Fruit fly (Drosophila melanogaster) whole organism, pupa: ENCODE results near the gene CG9775.

Experiments
- CG10348 ChIP-seq: fragments of 200-800 bp; sonication (Bioruptor generic); IDR thresholded peaks from 2 replicates; pipeline ENCODE4 v1.3.6; 2022; ENCODE audit warnings: missing biosample characterization, missing genetic modification characterization
- CG12605 ChIP-seq: fragments of 200-800 bp; sonication (Bioruptor generic); IDR thresholded peaks from 2 replicates; pipeline ENCODE4 v1.3.6; 2022; ENCODE audit warnings: missing biosample characterization, missing genetic modification characterization
- CG13204 ChIP-seq: fragments of 200-800 bp; sonication (Bioruptor generic); optimal IDR thresholded peaks from 2 replicates; lab custom pipeline; 2018; ENCODE audit warnings: missing biosample characterization, mild to moderate bottlenecking, missing genetic modification characterization, moderate library complexity
- CG14655 ChIP-seq: fragments of 200-800 bp; sonication (Bioruptor generic); optimal IDR thresholded peaks from 3 replicates; lab custom pipeline; 2017; ENCODE audit warnings: mild to moderate bottlenecking, missing biosample characterization, missing genetic modification reagents, missing genetic modification characterization
- CG15710 ChIP-seq: fragments of 200-800 bp; sonication (Bioruptor generic); optimal IDR thresholded peaks from 2 replicates; lab custom pipeline; 2018; ENCODE audit warnings: missing biosample characterization, mild to moderate bottlenecking, missing genetic modification characterization, moderate library complexity
- CG17806 ChIP-seq: fragments of 200-800 bp; sonication (Bioruptor generic); optimal IDR thresholded peaks from 2 replicates; lab custom pipeline; 2018; ENCODE audit warnings: missing biosample characterization, mild to moderate bottlenecking, missing genetic modification characterization, moderate library complexity
- CG32121 ChIP-seq: fragments of 200-800 bp; sonication (Bioruptor generic); IDR thresholded peaks from 2 replicates; pipeline ENCODE4 v1.3.6; 2022; ENCODE audit warnings: missing biosample characterization, missing genetic modification characterization
- CG34367 ChIP-seq: fragments of 200-800 bp; sonication (Bioruptor generic); optimal IDR thresholded peaks from 2 replicates; lab custom pipeline; 2018; ENCODE audit warnings: missing biosample characterization, mild to moderate bottlenecking, missing genetic modification characterization
- CG4496 ChIP-seq: fragments of 200-800 bp; sonication (Bioruptor generic); IDR thresholded peaks from 3 replicates; pipeline ENCODE4 v1.3.6; 2022; ENCODE audit warnings: missing biosample characterization, missing genetic modification characterization
- CG8159 ChIP-seq: fragments of 200-800 bp; sonication (Bioruptor generic); optimal IDR thresholded peaks from 3 replicates; lab custom pipeline; 2018; ENCODE audit warnings: missing biosample characterization, mild to moderate bottlenecking, missing genetic modification characterization, moderate library complexity
- CG8301 ChIP-seq: fragments of 200-800 bp; sonication (Bioruptor generic); optimal IDR thresholded peaks from 2 replicates; lab custom pipeline; 2018; ENCODE audit warnings: missing biosample characterization, mild to moderate bottlenecking, missing genetic modification characterization
- CG9948 ChIP-seq: fragments of 200-800 bp; sonication (Bioruptor generic); optimal IDR thresholded peaks from 2 replicates; lab custom pipeline; 2018; ENCODE audit warnings: missing biosample characterization, mild to moderate bottlenecking, missing genetic modification characterization, moderate library complexity
- D1 ChIP-seq: fragments of 200-800 bp; sonication (Bioruptor generic); optimal IDR thresholded peaks from 2 replicates; lab custom pipeline; 2018; ENCODE audit warnings: missing biosample characterization, mild to moderate bottlenecking, missing genetic modification characterization, moderate library complexity
- EcR ChIP-seq: fragments of 200-800 bp; sonication (Bioruptor generic); optimal IDR thresholded peaks from 3 replicates; lab custom pipeline; 2019; ENCODE audit warnings: missing biosample characterization, missing genetic modification characterization, mild to moderate bottlenecking, moderate library complexity, missing genetic modification reagents
- Ets98B ChIP-seq: fragments of 200-800 bp; sonication (Bioruptor generic); IDR thresholded peaks from 2 replicates; pipeline ENCODE4 v1.3.6; 2022; ENCODE audit warnings: missing biosample characterization, missing genetic modification characterization
- Pif1A ChIP-seq: fragments of 200-800 bp; sonication (Bioruptor generic); optimal IDR thresholded peaks from 3 replicates; lab custom pipeline; 2016; ENCODE audit warnings: missing biosample characterization, missing genetic modification characterization
- Pif1B ChIP-seq: fragments of 200-800 bp; sonication (Bioruptor generic); optimal IDR thresholded peaks from 3 replicates; lab custom pipeline; 2016; ENCODE audit warnings: missing biosample characterization, missing genetic modification characterization
- Snoo ChIP-seq: fragments of 200-800 bp; sonication (Bioruptor generic); optimal IDR thresholded peaks from 3 replicates; lab custom pipeline; 2017; ENCODE audit warnings: missing biosample characterization, mild to moderate bottlenecking, missing genetic modification characterization, inconsistent platforms
- fd96Ca ChIP-seq: fragments of 200-800 bp; sonication (Bioruptor generic); IDR thresholded peaks from 3 replicates; pipeline ENCODE4 v1.3.6; 2022; ENCODE audit warnings: missing biosample characterization, missing genetic modification characterization
- gl ChIP-seq: fragments of 200-800 bp; sonication (Bioruptor generic); optimal IDR thresholded peaks from 2 replicates; lab custom pipeline; 2018; ENCODE audit warnings: missing biosample characterization, mild to moderate bottlenecking, missing genetic modification characterization
- rn ChIP-seq: fragments of 200-800 bp; sonication (Bioruptor generic); IDR thresholded peaks from 2 replicates; pipeline ENCODE4 v1.3.6; 2022; ENCODE audit warnings: missing biosample characterization, missing genetic modification characterization

Gene CG9775

DNA sequence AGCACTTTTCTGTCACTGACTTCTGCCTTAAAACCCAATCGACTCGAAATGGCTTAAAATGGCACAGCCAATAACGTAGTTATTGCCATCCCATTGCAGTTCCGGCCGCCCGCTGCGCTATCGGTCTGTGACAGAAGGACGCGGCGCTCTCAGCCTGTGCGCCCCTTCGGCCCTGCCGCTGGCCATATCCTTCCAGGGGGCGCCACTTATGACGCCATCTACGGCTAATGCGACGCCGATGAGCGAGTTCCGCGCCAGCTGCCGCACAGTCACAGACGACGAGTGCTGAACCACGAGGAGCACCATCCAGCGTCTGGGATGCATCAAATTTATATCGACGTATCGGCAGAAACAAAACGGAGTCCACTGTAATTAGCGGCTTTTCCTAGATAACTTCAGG lies 9.0 kb downstream of the CG9775 start:
- TF ChIP-seq CG10348 (GFP tag; lab: Robert Waterston, UW) (no peak), CG4496 (GFP tag; lab: Robert Waterston, UW) (no peak), CG17806 (no peak), CG8159 (tag; lab: Kevin White, UChicago) (no peak), CG34367 (tag; lab: Kevin White, UChicago) (no peak), CG14655 (GFP tag; lab: Kevin White, UChicago) (no peak), D1 (tag; lab: Kevin White, UChicago) (no peak), CG13204 (GFP tag; lab: Kevin White, UChicago) (no peak), CG12605 (GFP tag; lab: Robert Waterston, UW) (no peak), Ets98B (GFP tag; lab: Robert Waterston, UW) (no peak), CG8301 (tag; lab: Kevin White, UChicago) (no peak), CG32121 (GFP tag; lab: Robert Waterston, UW) (no peak), gl (tag; lab: Kevin White, UChicago) (no peak), fd96Ca (no peak), Snoo (tag; lab: Kevin White, UChicago) (no peak), Pif1A (GFP tag; lab: Kevin White, UChicago) (no peak)

DNA sequence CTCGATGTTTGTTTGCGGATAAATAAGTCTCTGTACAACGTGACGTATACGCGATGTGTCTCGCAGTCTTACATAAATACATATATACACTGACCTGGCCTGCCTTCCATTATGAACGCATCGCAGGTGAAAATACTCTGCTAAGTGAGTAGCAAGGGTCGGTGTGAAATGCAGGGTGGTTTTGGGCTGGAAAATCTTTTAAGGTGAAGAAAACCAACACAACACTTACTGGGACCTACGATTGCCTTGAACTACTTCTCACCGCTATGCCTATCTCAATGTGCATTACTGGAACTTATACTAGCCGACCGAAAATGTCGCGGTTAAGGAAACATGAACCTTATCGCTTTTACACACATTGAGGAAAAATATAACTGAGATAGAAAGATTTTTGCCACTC lies 25.5 kb downstream of the CG9775 start:
- TF ChIP-seq CG13204 (GFP tag; lab: Kevin White, UChicago) (no peak), CG8159 (tag; lab: Kevin White, UChicago) (no peak), CG9948 (tag; lab: Kevin White, UChicago) (no peak), Snoo (tag; lab: Kevin White, UChicago) (no peak), CG32121 (GFP tag; lab: Robert Waterston, UW) (no peak), Pif1B (GFP tag; lab: Kevin White, UChicago) (no peak), Pif1A (GFP tag; lab: Kevin White, UChicago) (no peak), D1 (tag; lab: Kevin White, UChicago) (no peak), gl (tag; lab: Kevin White, UChicago) (no peak), Ets98B (GFP tag; lab: Robert Waterston, UW) (no peak), CG4496 (GFP tag; lab: Robert Waterston, UW) (no peak), CG15710 (tag; lab: Kevin White, UChicago) (no peak), CG10348 (GFP tag; lab: Robert Waterston, UW) (no peak), fd96Ca (no peak), CG17806 (no peak), rn (GFP tag; lab: Robert Waterston, UW) (no peak), CG12605 (GFP tag; lab: Robert Waterston, UW) (no peak)

dm6 chr3R:4612570-4612969 lies 29.1 kb downstream of the CG9775 start, which contains the start of gene 5-HT2A:
Gene 5-HT2A (plus strand): TSS chr3R:4612870.
- TF ChIP-seq Ets98B (GFP tag; lab: Robert Waterston, UW) = no peak

DNA sequence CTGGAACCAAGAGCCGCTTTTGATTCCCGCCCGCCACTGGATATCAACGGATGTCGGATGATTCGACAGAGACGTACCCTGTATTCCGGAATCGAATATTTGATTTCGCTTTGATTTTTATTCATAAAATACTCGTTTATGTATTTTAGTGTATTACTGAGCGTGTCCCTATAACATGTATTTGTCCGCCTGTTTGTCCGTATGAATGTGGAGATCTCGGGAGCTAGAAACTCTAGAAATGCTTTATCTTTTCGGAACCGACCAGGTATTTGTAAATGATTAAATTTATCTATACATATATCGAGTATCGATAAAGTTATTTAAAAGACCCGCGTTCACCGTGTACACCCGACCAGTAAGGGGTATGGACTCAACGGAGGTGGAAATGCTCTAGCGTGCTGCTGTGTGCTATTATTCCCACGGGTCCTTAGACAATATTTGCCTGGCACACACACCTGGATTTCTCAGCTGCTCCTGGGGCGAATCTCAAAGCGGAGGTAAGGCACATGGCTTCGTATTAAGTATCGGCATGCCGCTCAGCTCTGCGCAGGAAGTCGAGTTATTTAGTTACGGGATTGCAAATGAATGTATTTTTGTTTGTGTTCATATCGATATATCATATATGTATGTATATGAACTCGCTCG lies 39.6 kb downstream of the CG9775 start:
- TF ChIP-seq CG15710 (tag; lab: Kevin White, UChicago) (no peak), D1 (tag; lab: Kevin White, UChicago) (no peak), CG17806 (no peak), gl (tag; lab: Kevin White, UChicago) (no peak), CG4496 (GFP tag; lab: Robert Waterston, UW) (no peak), CG34367 (tag; lab: Kevin White, UChicago) (no peak), Snoo (tag; lab: Kevin White, UChicago) (no peak), CG8301 (tag; lab: Kevin White, UChicago) (no peak), CG10348 (GFP tag; lab: Robert Waterston, UW) (no peak), Pif1A (GFP tag; lab: Kevin White, UChicago) (no peak), CG8159 (tag; lab: Kevin White, UChicago) (no peak), Ets98B (GFP tag; lab: Robert Waterston, UW) (no peak), EcR (no peak), fd96Ca (no peak), CG12605 (GFP tag; lab: Robert Waterston, UW) (no peak), CG13204 (GFP tag; lab: Kevin White, UChicago) (no peak), Pif1B (GFP tag; lab: Kevin White, UChicago) (no peak), CG9948 (tag; lab: Kevin White, UChicago) (no peak), CG14655 (GFP tag; lab: Kevin White, UChicago) (no peak), rn (GFP tag; lab: Robert Waterston, UW) (no peak)

dm6 chr3R:4599624-4600023 lies 42.0 kb downstream of the CG9775 start:
- TF ChIP-seq CG14655 (GFP tag; lab: Kevin White, UChicago) = no peak
